Fruit fly (Drosophila melanogaster): Measurements from ENCODE around the gene CG5080.

DNA sequence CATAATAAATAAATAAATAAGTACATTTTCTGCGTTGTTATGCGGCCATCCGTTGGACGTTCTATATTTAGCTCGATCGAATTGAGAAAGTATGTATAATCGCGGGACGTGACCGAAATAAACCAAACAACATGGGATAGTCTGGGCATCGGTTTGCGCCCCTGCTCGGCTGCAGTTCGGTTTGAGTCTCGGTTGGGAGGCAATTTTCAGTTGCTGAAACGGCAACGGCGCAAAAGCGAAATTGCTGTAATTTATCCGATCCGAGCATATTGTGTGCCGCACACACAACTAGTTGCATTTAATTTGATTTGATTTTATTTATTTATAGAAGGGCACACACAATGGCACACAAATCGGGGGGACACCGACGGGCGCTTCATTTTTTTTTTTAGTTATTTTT, 45.5 kb downstream of the CG5080 start:
- TF ChIP-seq CG1620 (GFP tag; optimal IDR thresholded peaks at IDR 0.05): no peak
- no peak for TF ChIP-seq CG12768 (GFP tag; optimal IDR thresholded peaks at IDR 0.05)
- TF ChIP-seq kay (GFP tag; ENCODE audit: borderline replicate concordance): no peak
- TF ChIP-seq toe (GFP tag; optimal IDR thresholded peaks at IDR 0.05): peak; percentile 7
